Worm (Caenorhabditis elegans): ENCODE measurements around the gene exos-9.
A peak's percentile ranks its signal among the peaks of the same experiment; 100 is the strongest.

Gene exos-9

DNA sequence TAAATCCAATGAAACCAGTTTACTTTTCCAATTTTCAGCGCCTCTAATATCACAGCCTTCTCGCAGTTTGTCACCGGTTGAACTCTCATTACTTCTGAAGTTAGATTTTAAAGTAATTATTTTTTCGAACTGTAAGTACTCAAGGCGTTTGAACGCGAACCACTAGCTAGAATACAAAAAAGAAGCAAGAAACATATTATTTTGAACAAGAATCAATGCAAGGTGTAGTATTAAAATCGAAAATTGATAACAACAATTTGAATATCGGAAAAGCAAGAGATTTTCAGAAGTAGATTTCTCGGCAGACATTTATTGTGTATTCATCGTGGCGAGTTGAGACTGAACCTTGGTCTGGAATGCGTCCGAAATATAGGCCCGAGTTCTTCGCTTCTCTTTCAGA is at the start of gene exos-9:
Gene exos-9, minus strand, starts transcription at position 101 of the 400 bp plus-strand sequence.
- TF ChIP-seq ztf-11 (tag; optimal IDR thresholded peaks at IDR 0.05) (no peak), sptf-1 (tag; optimal IDR thresholded peaks at IDR 0.05) (no peak), ces-1 (GFP tag; optimal IDR thresholded peaks at IDR 0.05) (no peak), nhr-237 (tag; optimal IDR thresholded peaks at IDR 0.05) (no peak), flh-1 (GFP tag; optimal IDR thresholded peaks at IDR 0.05) (no peak), tbx-8 (GFP tag; optimal IDR thresholded peaks at IDR 0.05) (no peak), mep-1 (tag; optimal IDR thresholded peaks at IDR 0.05) (no peak), elt-3 (tag; optimal IDR thresholded peaks at IDR 0.05) (no peak), M03D4.4 (tag; optimal IDR thresholded peaks at IDR 0.05) (no peak), ceh-43 (GFP tag; optimal IDR thresholded peaks at IDR 0.05) (no peak), unc-39 (tag; optimal IDR thresholded peaks at IDR 0.05) (no peak), hlh-1 (tag; optimal IDR thresholded peaks at IDR 0.05) (no peak), blmp-1 (tag; optimal IDR thresholded peaks at IDR 0.05) (no peak), nhr-28 (tag; optimal IDR thresholded peaks at IDR 0.05) (no peak), pha-4 (tag; optimal IDR thresholded peaks at IDR 0.05) (no peak)

DNA sequence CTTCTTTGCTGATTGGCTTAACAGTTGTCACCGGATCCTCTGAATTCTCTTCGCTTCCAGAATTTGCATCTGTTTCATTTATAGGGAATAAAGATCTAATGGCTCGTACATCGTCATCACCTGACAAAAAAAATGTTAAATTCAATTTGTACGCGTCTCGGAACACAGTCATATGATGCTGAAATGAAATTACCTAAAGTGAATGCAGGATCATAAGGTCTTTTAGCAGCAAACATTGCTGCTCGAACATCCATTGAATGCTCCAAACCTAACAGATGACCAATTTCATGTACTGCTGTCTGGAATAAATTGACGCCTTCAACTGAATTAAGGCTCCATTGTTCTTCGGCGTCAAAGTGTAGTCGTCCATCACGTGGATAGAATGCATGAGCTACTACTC is 48.5 kb upstream of the exos-9 start:
- TF ChIP-seq tbx-8 (GFP tag; optimal IDR thresholded peaks at IDR 0.05) = no peak

DNA sequence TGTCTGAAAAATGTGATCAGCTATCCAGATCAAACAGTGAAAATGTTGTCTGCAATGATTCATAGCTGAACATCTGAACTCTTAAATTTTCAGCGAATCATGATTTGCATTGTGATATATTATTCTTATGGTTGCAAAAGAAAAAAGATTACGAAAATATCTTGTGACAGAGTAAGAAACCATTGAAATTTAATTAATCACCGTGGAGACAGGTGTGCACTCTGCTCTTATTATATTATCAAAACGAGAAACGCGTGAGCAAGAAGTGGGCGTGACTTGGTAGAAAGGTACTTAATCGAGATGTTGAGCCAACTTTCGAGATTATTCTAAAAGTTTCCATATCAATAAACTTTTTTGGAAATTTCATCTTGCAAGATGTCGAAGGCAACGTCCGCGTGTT is 45.1 kb upstream of the exos-9 start, which contains the start of gene osm-10:
Gene osm-10, plus strand, starts transcription at position 293 of the 400 bp plus-strand sequence.
- TF ChIP-seq ham-2 (GFP tag; optimal IDR thresholded peaks at IDR 0.05) (no peak), sptf-1 (tag; optimal IDR thresholded peaks at IDR 0.05) (no peak), zip-8 (tag; optimal IDR thresholded peaks at IDR 0.05) (no peak), nhr-12 (tag; optimal IDR thresholded peaks at IDR 0.05) (no peak), ztf-11 (tag; optimal IDR thresholded peaks at IDR 0.05) (no peak), cnd-1 (tag; optimal IDR thresholded peaks at IDR 0.05) (no peak), ces-1 (GFP tag; optimal IDR thresholded peaks at IDR 0.05) (no peak), snpc-4 (tag; optimal IDR thresholded peaks at IDR 0.05) (no peak), drap-1 (GFP tag; optimal IDR thresholded peaks at IDR 0.05) (no peak)

ce11 chrIII:7241065-7241464 is 43.2 kb upstream of the exos-9 start, which contains the start of gene ztf-31:
Gene ztf-31 (plus strand): TSS chrIII:7241365.
- no peak for TF ChIP-seq ztf-11 (tag; optimal IDR thresholded peaks at IDR 0.05)
- TF ChIP-seq ces-1 (GFP tag; optimal IDR thresholded peaks at IDR 0.05) = no peak
- no peak for TF ChIP-seq unc-62 (GFP tag; optimal IDR thresholded peaks at IDR 0.05)
- TF ChIP-seq sptf-1 (tag; optimal IDR thresholded peaks at IDR 0.05) = no peak
- no peak for TF ChIP-seq lin-13 (tag; optimal IDR thresholded peaks at IDR 0.05)
- no peak for TF ChIP-seq ceh-39 (tag; optimal IDR thresholded peaks at IDR 0.05)
- no peak for TF ChIP-seq ham-2 (GFP tag; optimal IDR thresholded peaks at IDR 0.05)
- no peak for TF ChIP-seq cnd-1 (tag; optimal IDR thresholded peaks at IDR 0.05)
- no peak for TF ChIP-seq elt-1 (tag; optimal IDR thresholded peaks at IDR 0.05; ENCODE audit: borderline replicate concordance, insufficient read depth)
- TF ChIP-seq nhr-28 (tag; optimal IDR thresholded peaks at IDR 0.05) = no peak
- no peak for TF ChIP-seq lsy-2 (tag; optimal IDR thresholded peaks at IDR 0.05)
- no peak for TF ChIP-seq ceh-43 (GFP tag; optimal IDR thresholded peaks at IDR 0.05)

DNA sequence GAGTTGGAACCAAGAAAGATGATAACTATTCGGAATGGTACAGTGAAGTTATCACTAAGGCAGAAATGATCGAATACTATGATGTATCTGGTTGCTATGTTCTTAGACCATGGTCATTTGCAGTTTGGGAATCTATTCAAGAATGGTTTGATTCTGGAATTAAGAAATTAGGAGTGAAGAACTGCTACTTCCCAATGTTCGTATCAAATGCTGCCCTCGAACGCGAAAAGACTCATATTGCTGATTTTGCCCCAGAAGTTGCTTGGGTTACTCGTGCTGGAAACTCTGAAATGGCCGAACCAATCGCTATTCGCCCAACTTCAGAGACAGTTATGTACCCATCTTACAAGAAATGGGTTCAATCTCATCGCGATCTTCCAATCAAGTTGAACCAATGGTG is 41.5 kb upstream of the exos-9 start:
- TF ChIP-seq snpc-4 (tag; optimal IDR thresholded peaks at IDR 0.05) = no peak

ce11 chrIII:7238727-7239126 is 40.9 kb upstream of the exos-9 start, which contains the start of gene pars-1:
Gene pars-1 (plus strand): TSS chrIII:7239027.
- TF ChIP-seq cnd-1 (tag; optimal IDR thresholded peaks at IDR 0.05) (no peak), mls-2 (tag; optimal IDR thresholded peaks at IDR 0.05) (no peak)

- TF ChIP-seq lsy-2 (tag; optimal IDR thresholded peaks at IDR 0.05) (peak; percentile 64), lin-13 (tag; optimal IDR thresholded peaks at IDR 0.05) (peak; percentile 56), mep-1 (tag; optimal IDR thresholded peaks at IDR 0.05) (peak; percentile 48), nhr-237 (tag; optimal IDR thresholded peaks at IDR 0.05) (no peak)
These were observed 36.3 kb upstream of the exos-9 start, which contains the start of gene ndus-8 for ce11 chrIII:7234148-7234547. Gene ndus-8 (minus strand): TSS chrIII:7234202.
